Fruit fly (Drosophila melanogaster): ENCODE results near the gene grp.
A peak's percentile ranks its signal among the peaks of the same experiment; 100 is the strongest.

grp gene

dm6 chr2L:16720707-16721700 lies 41.1 kb downstream of the grp start (continued):
- TF ChIP-seq fd96Cb (tag; optimal IDR thresholded peaks at IDR 0.05) (peak; percentile 93), HLH4C (GFP tag; IDR thresholded peaks at IDR 0.05; ENCODE audit: partially characterized antibody) (0 out of 3 replicates have a peak, but pooled peaks have one; percentile 17), CG3065 (GFP tag; optimal IDR thresholded peaks at IDR 0.05) (peak; percentile 78), PHDP (tag; optimal IDR thresholded peaks at IDR 0.05) (peak; percentile 82), HHEX (GFP tag; optimal IDR thresholded peaks at IDR 0.05) (peak; percentile 93), kay (GFP tag; optimal IDR thresholded peaks at IDR 0.05) (peak; percentile 93), exex (tag; optimal IDR thresholded peaks at IDR 0.05) (peak; percentile 52), H2.0 (GFP tag; IDR thresholded peaks at IDR 0.05) (peak; percentile 93), Spps (tag; optimal IDR thresholded peaks at IDR 0.05) (peak; percentile 91), CG17802 (tag; optimal IDR thresholded peaks at IDR 0.05) (peak; percentile 67), br (optimal IDR thresholded peaks at IDR 0.05) (no peak), eve (GFP tag; optimal IDR thresholded peaks at IDR 0.05) (peak in 1 of 2 experiments; percentile 97), gcm2 (GFP tag; optimal IDR thresholded peaks at IDR 0.05) (peak; percentile 71), lab (GFP tag; optimal IDR thresholded peaks at IDR 0.05) (peak; percentile 95), CG11247 (GFP tag; IDR thresholded peaks at IDR 0.05) (peak; percentile 92), CG6175 (GFP tag; IDR thresholded peaks at IDR 0.05) (peak; percentile 85), CG17568 (GFP tag; optimal IDR thresholded peaks at IDR 0.05) (peak; percentile 81), CG10543 (GFP tag; optimal IDR thresholded peaks at IDR 0.05) (no peak), CG2129 (GFP tag; IDR thresholded peaks at IDR 0.05; ENCODE audit: partially characterized antibody) (no peak), otp (GFP tag; IDR thresholded peaks at IDR 0.05) (peak; percentile 94), seq (GFP tag; IDR thresholded peaks at IDR 0.05) (peak; percentile 92), HLH3B (GFP tag; IDR thresholded peaks at IDR 0.05) (peak; percentile 95), CG2199 (GFP tag; IDR thresholded peaks at IDR 0.05) (peak; percentile 98), sr (GFP tag; IDR thresholded peaks at IDR 0.05) (peak; percentile 74; the same call in 2 of the 3 replicates), D19A (tag; optimal IDR thresholded peaks at IDR 0.05) (peak; percentile 91), Sin3A (optimal IDR thresholded peaks at IDR 0.05) (no peak), Scr (GFP tag; IDR thresholded peaks at IDR 0.05; ENCODE audit: partially characterized antibody) (no peak), Doc2 (GFP tag; IDR thresholded peaks at IDR 0.05) (no peak; the same call in 1 of the 2 replicates), CG6765 (GFP tag; optimal IDR thresholded peaks at IDR 0.05) (peak; percentile 58), Hand (GFP tag; optimal IDR thresholded peaks at IDR 0.05) (peak; percentile 77), Tbp (GFP tag; optimal IDR thresholded peaks at IDR 0.05) (no peak), CG12299 (tag; optimal IDR thresholded peaks at IDR 0.05) (peak; percentile 78), ab (GFP tag; optimal IDR thresholded peaks at IDR 0.05) (no peak), Atf6 (GFP tag; IDR thresholded peaks at IDR 0.05) (peak; percentile 93), Bdp1 (GFP tag; optimal IDR thresholded peaks at IDR 0.05) (peak; percentile 35), Dref (GFP tag; IDR thresholded peaks at IDR 0.05) (no peak), danr (GFP tag; IDR thresholded peaks at IDR 0.05) (peak; percentile 81), CG10565 (GFP tag; optimal IDR thresholded peaks at IDR 0.05) (peak; percentile 69), CG18619 (GFP tag; optimal IDR thresholded peaks at IDR 0.05) (peak; percentile 84), org-1 (GFP tag; optimal IDR thresholded peaks at IDR 0.05) (peak; percentile 59), MESR4 (GFP tag; optimal IDR thresholded peaks at IDR 0.05) (no peak), CG3847 (GFP tag; IDR thresholded peaks at IDR 0.05) (peak; percentile 91), phol (tag; optimal IDR thresholded peaks at IDR 0.05) (peak; percentile 94), gce (GFP tag; IDR thresholded peaks at IDR 0.05) (peak; percentile 92), Six4 (GFP tag; optimal IDR thresholded peaks at IDR 0.05) (peak; percentile 91), dmrt11E (tag; optimal IDR thresholded peaks at IDR 0.05) (peak; percentile 48), cas (GFP tag; IDR thresholded peaks at IDR 0.05) (peak; percentile 73), CG10654 (GFP tag; optimal IDR thresholded peaks at IDR 0.05) (peak; percentile 87), Camta (GFP tag; optimal IDR thresholded peaks at IDR 0.05) (peak; percentile 72)
